Worm (Caenorhabditis elegans) whole organism, L3 larva: Measurements from ENCODE around the gene F52G3.1.
A peak's percentile ranks its signal among the peaks of the same experiment; 100 is the strongest.

Source experiments
- ama-1 ChIP-seq: fragments of 150-350 bp; optimal IDR thresholded peaks from 2 replicates; lab custom pipeline; 2018
- ceh-28 ChIP-seq: fragments of 150-350 bp; optimal IDR thresholded peaks from 2 replicates; lab custom pipeline; 2014; ENCODE audit warnings: missing biosample characterization, missing genetic modification reagents, missing genetic modification characterization
- elt-1 ChIP-seq: fragments of 150-350 bp; optimal IDR thresholded peaks from 2 replicates; lab custom pipeline; 2014; ENCODE audit warnings: missing biosample characterization, missing genetic modification characterization
- elt-3 ChIP-seq, 3 experiments: fragments of 150-350 bp in 1 of 3; sonication (generic microtip) in 2 of 3; optimal IDR thresholded peaks; 2 replicates in 2 of 3; 4 replicates in 1 of 3; lab custom pipeline; 2014 to 2017; ENCODE audit warnings: missing biosample characterization in 3 of 3, missing genetic modification characterization in 3 of 3
- fos-1 ChIP-seq: fragments of 150-350 bp; optimal IDR thresholded peaks from 2 replicates; lab custom pipeline; 2014; ENCODE audit warnings: missing biosample characterization, missing genetic modification characterization
- lin-39 ChIP-seq: fragments of 150-350 bp; optimal IDR thresholded peaks from 2 replicates; lab custom pipeline; 2018; ENCODE audit warnings: missing biosample characterization, missing genetic modification reagents, missing genetic modification characterization
- nhr-23 ChIP-seq: fragments of 150-350 bp; optimal IDR thresholded peaks from 2 replicates; lab custom pipeline; 2014; ENCODE audit warnings: missing biosample characterization, missing genetic modification reagents, missing genetic modification characterization
- nhr-28 ChIP-seq: fragments of 150-350 bp; optimal IDR thresholded peaks from 2 replicates; lab custom pipeline; 2014; ENCODE audit warnings: missing biosample characterization, missing genetic modification characterization
- nhr-76 ChIP-seq: fragments of 150-350 bp; sonication (generic microtip); optimal IDR thresholded peaks from 5 replicates; lab custom pipeline; 2014; ENCODE audit warnings: missing biosample characterization, missing genetic modification characterization
- sea-2 ChIP-seq: fragments of 150-350 bp; sonication (generic microtip); optimal IDR thresholded peaks from 4 replicates; lab custom pipeline; 2014; ENCODE audit warnings: missing biosample characterization, missing genetic modification reagents, missing genetic modification characterization
- unc-39 ChIP-seq: sonication (generic microtip); optimal IDR thresholded peaks from 4 replicates; lab custom pipeline; 2017; ENCODE audit warnings: missing biosample characterization, missing genetic modification characterization
- unc-62 ChIP-seq: fragments of 150-350 bp; sonication (generic microtip); optimal IDR thresholded peaks from 4 replicates; lab custom pipeline; 2014; ENCODE audit warnings: missing biosample characterization, missing genetic modification reagents, missing genetic modification characterization
- ztf-11 ChIP-seq: fragments of 150-350 bp; optimal IDR thresholded peaks from 2 replicates; lab custom pipeline; 2014; ENCODE audit warnings: missing biosample characterization, missing genetic modification characterization

DNA sequence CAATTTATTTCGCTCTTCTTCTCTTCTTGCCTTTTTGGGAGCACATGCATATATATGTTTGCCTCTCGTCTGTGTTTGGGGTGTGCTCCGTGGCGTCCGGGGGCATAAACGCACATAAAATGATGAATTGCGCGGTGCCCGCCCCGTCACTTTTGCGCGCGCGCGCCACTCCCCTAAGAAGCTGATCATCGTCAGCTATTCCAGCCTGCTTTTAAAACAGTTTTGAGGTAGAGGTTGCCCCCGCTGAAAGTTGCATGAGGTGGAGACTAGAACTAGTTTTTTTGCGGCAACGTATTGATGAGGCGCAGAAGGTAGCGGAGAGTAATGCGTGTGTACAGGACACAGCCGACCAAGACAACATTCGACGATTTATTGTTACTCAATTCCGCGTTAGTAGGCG lies 36.0 kb downstream of the F52G3.1 start:
- TF ChIP-seq nhr-23 (tag; lab: Kevin White, UChicago) (no peak), nhr-28 (no peak), nhr-76 (tag; lab: Kevin White, UChicago) (no peak), ztf-11 (tag; lab: Kevin White, UChicago) (no peak), elt-3 (tag; optimal IDR thresholded peaks at IDR 0.05; lab: Kevin White, UChicago) (no peak), ceh-28 (no peak), elt-1 (tag; lab: Kevin White, UChicago) (no peak), ama-1 (lab: Kevin White, UChicago) (no peak), sea-2 (GFP tag; lab: Kevin White, UChicago) (no peak), fos-1 (tag; lab: Kevin White, UChicago) (no peak), lin-39 (tag; lab: Kevin White, UChicago) (peak; percentile 76), unc-39 (tag; lab: Kevin White, UChicago) (no peak), unc-62 (GFP tag; lab: Kevin White, UChicago) (no peak)
